Worm (Caenorhabditis elegans) whole organism, early embryonic: ENCODE results near the gene scl-26.

Experiments
- B0310.2 ChIP-seq: sonication (generic microtip); optimal IDR thresholded peaks from 2 replicates; lab custom pipeline; 2016; ENCODE audit warnings: mild to moderate bottlenecking, missing genetic modification characterization, missing compliant biosample characterization
- F13C5.2 ChIP-seq: sonication (generic microtip); optimal IDR thresholded peaks from 2 replicates; lab custom pipeline; 2017; ENCODE audit warnings: mild to moderate bottlenecking, missing genetic modification characterization, inconsistent platforms, missing compliant biosample characterization
- aly-1 ChIP-seq: sonication (generic microtip); optimal IDR thresholded peaks from 2 replicates; lab custom pipeline; 2016; ENCODE audit warnings: missing genetic modification characterization, missing compliant biosample characterization
- ama-1 ChIP-seq: fragments of 150-350 bp; optimal IDR thresholded peaks from 2 replicates; lab custom pipeline; 2014
- ceh-13 ChIP-seq: fragments of 200-800 bp; sonication (Bioruptor generic); optimal IDR thresholded peaks from 2 replicates; lab custom pipeline; 2018; ENCODE audit warnings: mild to moderate bottlenecking, missing genetic modification characterization, missing compliant biosample characterization
- ceh-36 ChIP-seq: sonication (generic microtip); optimal IDR thresholded peaks from 2 replicates; lab custom pipeline; 2016; ENCODE audit warnings: missing genetic modification characterization, inconsistent platforms, missing compliant biosample characterization
- ets-7 ChIP-seq: sonication (generic microtip); optimal IDR thresholded peaks from 2 replicates; lab custom pipeline; 2016; ENCODE audit warnings: missing genotype, missing genetic modification characterization, missing compliant biosample characterization
- flt-1 ChIP-seq: fragments of 200-800 bp; sonication (Bioruptor generic); IDR thresholded peaks from 2 replicates; pipeline ENCODE4 v1.3.6; 2022; ENCODE audit warnings: missing genetic modification characterization, missing compliant biosample characterization
- hmbx-1 ChIP-seq: sonication (generic microtip); optimal IDR thresholded peaks from 2 replicates; lab custom pipeline; 2016; ENCODE audit warnings: mild to moderate bottlenecking, missing genetic modification characterization, missing compliant biosample characterization
- hmg-4 ChIP-seq: fragments of 200-800 bp; sonication (Bioruptor generic); optimal IDR thresholded peaks from 2 replicates; lab custom pipeline; 2018; ENCODE audit warnings: mild to moderate bottlenecking, missing genetic modification characterization, missing compliant biosample characterization
- hnd-1 ChIP-seq: sonication (generic microtip); optimal IDR thresholded peaks from 2 replicates; lab custom pipeline; 2016; ENCODE audit warnings: missing genetic modification characterization, missing compliant biosample characterization
- pes-1 ChIP-seq: fragments of 200-800 bp; sonication (Bioruptor generic); IDR thresholded peaks from 2 replicates; pipeline ENCODE4 v1.3.6; 2022; ENCODE audit warnings: missing genetic modification reagents, missing genetic modification characterization, missing compliant biosample characterization
- scrt-1 ChIP-seq: fragments of 200-800 bp; sonication (Bioruptor generic); IDR thresholded peaks from 2 replicates; pipeline ENCODE4 v1.3.6; 2022; ENCODE audit warnings: missing genetic modification characterization, missing compliant biosample characterization
- sea-1 ChIP-seq: fragments of 200-800 bp; sonication (Bioruptor generic); conservative IDR thresholded peaks from 2 replicates; pipeline ENCODE4 v1.3.6; 2022; ENCODE audit warnings: missing genetic modification characterization, missing compliant biosample characterization
- tbx-11 ChIP-seq: fragments of 200-800 bp; sonication (Bioruptor generic); IDR thresholded peaks from 2 replicates; pipeline ENCODE4 v1.3.6; 2022; ENCODE audit warnings: missing genetic modification characterization, missing compliant biosample characterization
- tbx-37 ChIP-seq: fragments of 200-800 bp; sonication (Bioruptor generic); conservative IDR thresholded peaks from 2 replicates; pipeline ENCODE4 v1.3.6; 2022; ENCODE audit warnings: missing genetic modification reagents, missing genetic modification characterization, missing compliant biosample characterization
- tra-4 ChIP-seq: sonication (generic microtip); optimal IDR thresholded peaks from 2 replicates; lab custom pipeline; 2017; ENCODE audit warnings: missing genetic modification characterization, missing compliant biosample characterization

The scl-26 gene

DNA sequence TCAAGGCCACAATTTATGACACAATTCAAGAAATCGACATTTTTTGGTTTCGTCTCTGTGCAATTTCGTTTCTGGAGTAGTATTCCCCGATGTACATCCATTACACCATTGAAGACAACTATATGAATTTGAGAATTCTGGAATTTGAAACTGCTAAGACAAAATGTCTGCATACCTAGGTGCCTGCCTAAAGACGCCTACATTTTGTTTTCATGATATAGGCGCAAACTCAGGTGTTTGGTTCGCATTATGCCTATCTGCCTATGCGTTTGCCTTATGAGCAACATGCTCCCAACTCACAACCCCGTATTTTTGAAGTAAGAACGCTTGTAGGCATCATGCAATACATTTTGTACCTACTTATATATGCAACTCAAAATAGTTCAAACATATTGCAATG lies 30.4 kb downstream of the scl-26 start, which contains the start of gene F19F10.14:
Gene F19F10.14, minus strand, starts transcription at position 101 of the 400 bp plus-strand sequence.
- TF ChIP-seq sea-1 (GFP tag; lab: Robert Waterston, UW) (no peak), tbx-37 (GFP tag; lab: Robert Waterston, UW) (no peak), hmg-4 (GFP tag; lab: Kevin White, UChicago) (no peak), B0310.2 (tag; lab: Kevin White, UChicago) (no peak), tra-4 (tag; lab: Kevin White, UChicago) (no peak), ets-7 (tag; lab: Kevin White, UChicago) (no peak), ceh-36 (tag; lab: Kevin White, UChicago) (no peak), pes-1 (GFP tag; lab: Robert Waterston, UW) (no peak)

DNA sequence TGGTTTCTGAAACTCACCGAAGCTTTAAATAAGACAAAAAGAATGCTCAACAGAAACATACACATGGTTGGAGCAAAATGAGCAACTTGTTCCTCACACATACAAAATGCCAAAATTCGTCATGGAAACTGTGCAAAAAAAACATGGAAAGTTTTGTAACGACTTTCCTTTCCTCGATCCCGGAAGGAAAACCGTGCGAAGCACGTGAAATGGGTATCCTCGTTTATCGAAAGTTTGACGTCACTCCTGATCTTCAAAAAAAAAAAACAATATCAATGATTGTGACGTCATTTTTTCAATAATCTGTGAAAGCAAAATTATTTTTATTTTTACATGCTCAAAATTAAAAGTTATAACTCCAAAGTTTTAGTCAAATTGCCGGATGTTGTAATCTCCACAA lies 31.1 kb downstream of the scl-26 start, which contains the start of gene clec-212:
Gene clec-212, minus strand, starts transcription at position 101 of the 400 bp plus-strand sequence.
- TF ChIP-seq F13C5.2 (tag; lab: Kevin White, UChicago) = no peak
- TF ChIP-seq tbx-11 (GFP tag; lab: Robert Waterston, UW) = no peak
- no peak for TF ChIP-seq aly-1 (tag; lab: Kevin White, UChicago)
- TF ChIP-seq flt-1 (GFP tag; lab: Robert Waterston, UW) = no peak
- no peak for TF ChIP-seq tbx-37 (GFP tag; lab: Robert Waterston, UW)
- no peak for TF ChIP-seq ets-7 (tag; lab: Kevin White, UChicago)
- no peak for TF ChIP-seq B0310.2 (tag; lab: Kevin White, UChicago)

DNA sequence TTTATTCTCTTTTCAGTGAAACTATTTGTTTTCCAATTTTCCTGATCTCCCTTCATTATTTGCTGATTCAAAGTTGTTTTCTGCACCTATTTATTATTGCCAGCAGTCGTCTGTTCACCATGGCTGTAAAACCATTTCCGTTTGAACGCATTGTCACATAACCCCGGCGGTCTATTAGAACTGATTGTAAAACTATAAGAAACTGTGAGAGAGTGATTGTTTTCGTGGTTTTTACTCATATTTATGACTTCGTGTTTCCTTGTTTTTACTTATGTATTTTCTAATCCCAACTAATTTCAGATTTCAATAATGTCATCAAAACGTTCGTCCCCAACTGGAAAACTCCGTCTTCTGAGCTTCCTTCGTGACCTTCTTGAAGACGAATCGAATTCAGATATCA lies 38.4 kb downstream of the scl-26 start, which contains the start of gene F19F10.1:
Gene F19F10.1, plus strand, starts transcription at position 301 of the 400 bp plus-strand sequence.
- TF ChIP-seq hmbx-1 (no peak), aly-1 (tag; lab: Kevin White, UChicago) (no peak), tbx-11 (GFP tag; lab: Robert Waterston, UW) (no peak), ama-1 (lab: Kevin White, UChicago) (no peak), ets-7 (tag; lab: Kevin White, UChicago) (no peak), scrt-1 (no peak), sea-1 (GFP tag; lab: Robert Waterston, UW) (no peak), flt-1 (GFP tag; lab: Robert Waterston, UW) (no peak), tra-4 (tag; lab: Kevin White, UChicago) (no peak), F13C5.2 (tag; lab: Kevin White, UChicago) (no peak), hmg-4 (GFP tag; lab: Kevin White, UChicago) (no peak), ceh-36 (tag; lab: Kevin White, UChicago) (no peak), tbx-37 (GFP tag; lab: Robert Waterston, UW) (no peak)

DNA sequence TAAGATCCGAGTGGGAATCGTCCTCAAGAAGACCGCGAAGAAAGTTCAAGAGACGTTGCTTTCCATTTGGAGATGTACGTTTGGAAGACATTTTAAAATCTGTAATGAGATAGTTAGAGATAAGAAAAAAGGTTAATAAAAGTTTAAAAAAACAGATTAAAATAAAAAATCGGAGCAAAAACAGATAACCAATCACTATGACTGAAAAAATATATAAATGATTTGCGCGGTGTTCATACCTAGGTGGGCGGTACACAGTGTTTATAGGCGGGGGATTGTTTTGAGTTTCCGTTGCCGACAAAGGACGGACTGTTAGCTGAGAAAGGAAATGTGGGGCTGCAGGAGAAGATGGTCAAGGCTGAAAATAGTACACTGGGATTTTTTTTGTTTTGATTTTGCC lies 42.6 kb downstream of the scl-26 start, which contains the start of gene ets-7:
Gene ets-7, minus strand, starts transcription at position 101 of the 400 bp plus-strand sequence.
- TF ChIP-seq ceh-36 (tag; lab: Kevin White, UChicago) (no peak), flt-1 (GFP tag; lab: Robert Waterston, UW) (no peak), sea-1 (GFP tag; lab: Robert Waterston, UW) (no peak), hmbx-1 (no peak), aly-1 (tag; lab: Kevin White, UChicago) (no peak), tbx-37 (GFP tag; lab: Robert Waterston, UW) (no peak), ama-1 (lab: Kevin White, UChicago) (no peak), ceh-13 (GFP tag; lab: Kevin White, UChicago) (no peak), scrt-1 (no peak), ets-7 (tag; lab: Kevin White, UChicago) (no peak), F13C5.2 (tag; lab: Kevin White, UChicago) (no peak)

DNA sequence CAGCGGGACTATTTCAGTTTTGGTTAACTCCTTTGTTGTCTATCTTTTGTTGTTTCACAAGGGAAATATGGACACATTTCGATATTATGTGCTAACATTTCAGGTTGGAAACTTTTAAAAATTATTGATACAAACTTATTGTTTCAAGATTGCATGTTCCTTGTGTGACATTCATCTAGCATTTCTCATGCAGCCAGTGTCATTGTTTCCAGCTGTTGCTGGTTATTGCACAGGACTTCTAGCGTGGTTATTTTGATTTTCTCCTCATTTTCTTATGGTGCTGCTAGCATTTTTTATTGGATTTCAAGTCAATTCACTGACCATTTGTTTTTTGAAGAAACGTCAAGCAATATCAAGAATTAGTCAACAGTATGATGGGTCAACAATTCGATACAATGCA lies 45.5 kb downstream of the scl-26 start:
- no peak for TF ChIP-seq aly-1 (tag; lab: Kevin White, UChicago)
- TF ChIP-seq ama-1 (lab: Kevin White, UChicago) = no peak
- no peak for TF ChIP-seq tbx-11 (GFP tag; lab: Robert Waterston, UW)
- no peak for TF ChIP-seq tra-4 (tag; lab: Kevin White, UChicago)
- no peak for TF ChIP-seq B0310.2 (tag; lab: Kevin White, UChicago)
- no peak for TF ChIP-seq ceh-13 (GFP tag; lab: Kevin White, UChicago)
- no peak for TF ChIP-seq scrt-1
- no peak for TF ChIP-seq sea-1 (GFP tag; lab: Robert Waterston, UW)
- no peak for TF ChIP-seq hmbx-1
- no peak for TF ChIP-seq F13C5.2 (tag; lab: Kevin White, UChicago)
- no peak for TF ChIP-seq hnd-1 (tag; lab: Kevin White, UChicago)
- no peak for TF ChIP-seq tbx-37 (GFP tag; lab: Robert Waterston, UW)
- TF ChIP-seq ets-7 (tag; lab: Kevin White, UChicago) = no peak
- no peak for TF ChIP-seq ceh-36 (tag; lab: Kevin White, UChicago)
- TF ChIP-seq pes-1 (GFP tag; lab: Robert Waterston, UW) = no peak
- TF ChIP-seq flt-1 (GFP tag; lab: Robert Waterston, UW) = no peak
- TF ChIP-seq hmg-4 (GFP tag; lab: Kevin White, UChicago) = no peak

DNA sequence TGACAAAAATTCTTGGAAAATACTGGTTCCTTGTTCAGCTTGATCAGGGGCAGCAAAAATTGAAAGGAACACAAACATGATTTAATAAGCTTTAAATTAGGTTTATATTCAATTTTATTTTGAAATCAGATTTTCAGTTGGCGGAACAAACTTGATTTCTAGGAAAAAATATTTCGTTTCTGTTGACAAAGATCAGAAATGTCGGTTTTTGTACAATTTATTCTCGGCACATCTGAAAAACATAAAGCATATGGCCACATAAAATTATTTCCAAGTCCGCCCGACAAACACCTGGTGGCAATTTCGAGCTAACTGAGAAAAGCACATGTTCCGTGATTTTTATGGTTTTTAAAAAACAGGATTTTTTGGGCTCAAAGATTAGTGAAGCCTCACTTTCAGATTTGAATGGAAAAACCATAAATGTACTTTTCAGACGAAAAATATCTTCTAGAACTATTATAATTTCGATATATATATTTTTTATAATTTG lies 47.4 kb downstream of the scl-26 start, which contains the start of gene ttr-10:
Gene ttr-10, minus strand, starts transcription at position 51 of the 490 bp plus-strand sequence.
- TF ChIP-seq F13C5.2 (tag; lab: Kevin White, UChicago) (no peak), ets-7 (tag; lab: Kevin White, UChicago) (no peak), tbx-11 (GFP tag; lab: Robert Waterston, UW) (no peak), hnd-1 (tag; lab: Kevin White, UChicago) (no peak), hmg-4 (GFP tag; lab: Kevin White, UChicago) (no peak), tbx-37 (GFP tag; lab: Robert Waterston, UW) (no peak), aly-1 (tag; lab: Kevin White, UChicago) (no peak)

DNA sequence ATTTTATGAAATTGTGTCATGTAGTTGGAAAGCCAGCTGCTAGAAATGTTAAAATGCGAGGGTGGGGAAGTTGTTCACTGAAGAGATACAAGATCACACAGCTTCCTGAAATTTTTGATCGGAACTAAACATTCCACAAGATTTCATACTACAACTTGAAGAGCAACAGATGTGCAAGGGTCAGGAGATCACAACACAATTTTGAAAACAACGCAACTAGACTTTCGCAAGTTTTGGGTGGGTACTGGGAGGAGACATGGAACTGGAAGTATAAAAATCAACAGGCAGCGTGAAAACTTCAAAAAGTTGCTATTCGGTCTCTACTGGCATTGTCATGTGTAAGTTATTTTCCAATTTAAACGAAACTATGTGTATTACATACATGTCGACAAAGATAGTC lies 49.5 kb downstream of the scl-26 start, which contains the start of gene F19F10.3:
Gene F19F10.3, plus strand, starts transcription at position 301 of the 400 bp plus-strand sequence.
- TF ChIP-seq sea-1 (GFP tag; lab: Robert Waterston, UW) (no peak), aly-1 (tag; lab: Kevin White, UChicago) (no peak), ceh-36 (tag; lab: Kevin White, UChicago) (no peak), tbx-37 (GFP tag; lab: Robert Waterston, UW) (no peak), hnd-1 (tag; lab: Kevin White, UChicago) (no peak), ets-7 (tag; lab: Kevin White, UChicago) (no peak)
